Worm (Caenorhabditis elegans): ENCODE data around the gene zipt-7.1.

The zipt-7.1 gene

DNA sequence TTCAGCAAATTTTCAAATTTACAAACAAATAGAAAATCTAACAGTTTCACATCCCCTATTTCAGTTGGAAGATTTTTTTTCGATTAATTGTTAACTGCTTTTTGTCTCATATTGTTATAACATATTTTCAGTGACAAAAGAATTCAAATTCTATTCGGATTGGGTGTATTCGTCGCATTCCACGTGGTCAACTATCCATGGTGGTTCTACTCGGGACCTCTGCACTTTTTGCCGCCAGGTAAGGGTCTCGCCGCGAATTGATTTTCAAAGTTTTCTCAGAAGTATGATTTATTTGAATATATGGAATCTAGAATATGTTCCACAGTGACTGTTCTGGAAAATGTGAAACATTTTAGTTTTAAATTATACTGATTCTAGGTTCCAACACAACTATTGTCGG, 39.4 kb downstream of the zipt-7.1 start:
- TF ChIP-seq egl-5 (tag; optimal IDR thresholded peaks at IDR 0.05) (no peak), jun-1 (tag; optimal IDR thresholded peaks at IDR 0.05) (no peak), nhr-25 (tag; optimal IDR thresholded peaks at IDR 0.05) (no peak), lin-15B (tag; optimal IDR thresholded peaks at IDR 0.05) (no peak), elt-3 (tag; optimal IDR thresholded peaks at IDR 0.05) (no peak), hmg-11 (tag; optimal IDR thresholded peaks at IDR 0.05) (no peak)

DNA sequence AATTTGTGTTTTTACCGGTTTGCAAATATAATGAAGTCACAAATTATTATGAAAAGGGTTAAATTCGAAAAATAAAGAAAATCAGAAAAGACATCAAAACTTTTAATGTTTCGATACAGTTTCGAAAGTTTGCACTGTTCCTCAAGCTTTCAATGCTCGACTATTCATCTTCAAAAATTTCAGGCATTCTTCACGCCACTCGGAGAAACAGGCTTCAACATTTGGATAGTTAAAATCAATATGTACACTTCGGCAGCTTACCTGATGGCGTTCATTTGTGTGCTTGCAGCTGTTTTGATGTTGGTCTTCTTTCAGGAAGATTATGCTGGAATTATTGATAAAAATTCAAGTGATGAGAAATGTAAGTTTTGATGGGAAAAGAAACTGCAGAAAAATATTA, 40.8 kb downstream of the zipt-7.1 start:
- TF ChIP-seq egl-27 (tag; optimal IDR thresholded peaks at IDR 0.05) (no peak), mdl-1 (tag; optimal IDR thresholded peaks at IDR 0.05) (no peak), R02D3.7 (tag; optimal IDR thresholded peaks at IDR 0.05) (no peak), pha-4 (tag; optimal IDR thresholded peaks at IDR 0.05) (no peak), mml-1 (tag; optimal IDR thresholded peaks at IDR 0.05) (no peak), elt-1 (tag; optimal IDR thresholded peaks at IDR 0.05) (no peak), nhr-12 (tag; optimal IDR thresholded peaks at IDR 0.05) (no peak), ztf-11 (tag; optimal IDR thresholded peaks at IDR 0.05) (no peak), nhr-43 (tag; optimal IDR thresholded peaks at IDR 0.05; ENCODE audit: poor library complexity, severe bottlenecking) (no peak), lin-39 (tag; optimal IDR thresholded peaks at IDR 0.05) (no peak), unc-39 (tag; optimal IDR thresholded peaks at IDR 0.05) (no peak), ztf-4 (tag; optimal IDR thresholded peaks at IDR 0.05) (no peak), ceh-9 (tag; optimal IDR thresholded peaks at IDR 0.05) (no peak), skn-1 (tag; optimal IDR thresholded peaks at IDR 0.05) (no peak), nhr-23 (tag; optimal IDR thresholded peaks at IDR 0.05) (no peak), nfya-1 (tag; optimal IDR thresholded peaks at IDR 0.05; ENCODE audit: insufficient read depth) (no peak)

DNA sequence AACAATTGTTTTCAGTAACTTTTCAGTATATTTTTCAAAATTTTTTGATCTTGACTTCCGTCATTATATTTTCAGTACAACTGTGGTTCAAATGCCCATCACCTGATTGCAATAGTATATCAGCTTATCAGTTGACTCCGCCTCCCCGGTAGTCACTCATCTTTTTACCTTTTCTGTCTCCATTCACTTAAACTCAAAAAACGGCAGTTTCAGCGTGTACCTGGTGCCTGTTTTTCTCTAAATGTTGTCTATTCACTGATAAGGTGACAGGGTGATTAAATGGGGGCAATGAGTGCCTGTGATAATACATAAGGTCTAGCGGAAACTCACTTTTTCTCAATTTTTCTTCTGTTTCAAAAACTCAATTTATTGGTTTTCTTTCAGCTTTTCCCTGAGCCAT, 42.7 kb downstream of the zipt-7.1 start, which contains the start of gene ZK550.2:
TSS of gene ZK550.2 (plus strand) at position 385 of the 400 bp plus-strand sequence.
- TF ChIP-seq egl-5 (tag; optimal IDR thresholded peaks at IDR 0.05) (no peak), elt-3 (tag; optimal IDR thresholded peaks at IDR 0.05) (no peak), unc-62 (GFP tag; optimal IDR thresholded peaks at IDR 0.05) (no peak), skn-1 (tag; optimal IDR thresholded peaks at IDR 0.05) (peak; percentile 22), snpc-4 (tag; optimal IDR thresholded peaks at IDR 0.05) (no peak), pha-4 (tag; optimal IDR thresholded peaks at IDR 0.05) (peak; percentile 36), ama-1 (optimal IDR thresholded peaks at IDR 0.05) (no peak), unc-39 (tag; optimal IDR thresholded peaks at IDR 0.05) (no peak), egl-27 (tag; optimal IDR thresholded peaks at IDR 0.05) (no peak), nhr-23 (tag; optimal IDR thresholded peaks at IDR 0.05) (no peak), pqm-1 (tag; optimal IDR thresholded peaks at IDR 0.05) (peak; percentile 99), ztf-4 (tag; optimal IDR thresholded peaks at IDR 0.05) (no peak), nhr-25 (tag; optimal IDR thresholded peaks at IDR 0.05) (no peak), nhr-11 (tag; optimal IDR thresholded peaks at IDR 0.05) (no peak), aly-2 (tag; optimal IDR thresholded peaks at IDR 0.05) (no peak), sea-2 (GFP tag; optimal IDR thresholded peaks at IDR 0.05) (no peak), elt-2 (tag; optimal IDR thresholded peaks at IDR 0.05) (peak; percentile 99), jun-1 (tag; optimal IDR thresholded peaks at IDR 0.05) (peak; percentile 94)

ce11 chrIV:17238951-17239350, 49.0 kb downstream of the zipt-7.1 start:
- TF ChIP-seq unc-39 (tag; optimal IDR thresholded peaks at IDR 0.05) (no peak), fos-1 (tag; optimal IDR thresholded peaks at IDR 0.05) (no peak), ceh-16 (tag; optimal IDR thresholded peaks at IDR 0.05) (no peak), mdl-1 (tag; optimal IDR thresholded peaks at IDR 0.05) (no peak), elt-2 (tag; optimal IDR thresholded peaks at IDR 0.05) (no peak), nhr-28 (tag; optimal IDR thresholded peaks at IDR 0.05) (no peak), fkh-10 (GFP tag; optimal IDR thresholded peaks at IDR 0.05) (peak; percentile 61), aly-2 (tag; optimal IDR thresholded peaks at IDR 0.05) (no peak), elt-3 (tag; optimal IDR thresholded peaks at IDR 0.05) (no peak)

DNA sequence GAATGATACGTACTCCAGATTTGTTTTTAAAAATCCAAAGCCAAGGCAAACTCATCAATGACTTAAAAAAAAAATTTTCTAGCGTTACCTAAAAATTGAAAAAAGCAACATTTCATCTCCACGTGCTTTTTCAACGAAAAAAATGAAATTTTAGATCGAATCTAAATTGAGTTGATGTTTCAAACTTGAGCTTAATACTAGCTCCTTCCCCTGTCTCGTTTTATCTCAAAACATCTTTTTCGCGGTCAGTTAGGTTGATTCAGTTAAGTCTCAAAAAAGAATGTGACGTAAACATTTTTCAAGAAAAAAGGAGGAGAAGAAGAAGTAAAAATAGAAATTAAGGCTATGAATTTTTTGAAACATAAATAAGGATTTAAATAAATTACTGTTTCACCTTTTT, 50.9 kb downstream of the zipt-7.1 start:
- peak; percentile 41 for TF ChIP-seq fkh-10 (GFP tag; optimal IDR thresholded peaks at IDR 0.05)
- no peak for TF ChIP-seq ama-1 (optimal IDR thresholded peaks at IDR 0.05)

Data from whole organism, L3 larva.